Fruit fly (Drosophila melanogaster) Kc167 (cell line): Measurements from ENCODE around the gene GC2.

Experiments used
- Sin3A ChIP-seq: fragments of >200 bp; optimal IDR thresholded peaks from 2 replicates; lab custom pipeline; 2018; ENCODE audit warnings: missing external identifiers
- h ChIP-seq: fragments of >200 bp; optimal IDR thresholded peaks from 3 replicates; lab custom pipeline; 2018; ENCODE audit warnings: missing external identifiers
- insv ChIP-seq: fragments of >200 bp; optimal IDR thresholded peaks from 3 replicates; lab custom pipeline; 2018; ENCODE audit warnings: missing external identifiers
- psq ChIP-seq: fragments of >200 bp; optimal IDR thresholded peaks from 2 replicates; lab custom pipeline; 2017; ENCODE audit warnings: missing external identifiers

DNA sequence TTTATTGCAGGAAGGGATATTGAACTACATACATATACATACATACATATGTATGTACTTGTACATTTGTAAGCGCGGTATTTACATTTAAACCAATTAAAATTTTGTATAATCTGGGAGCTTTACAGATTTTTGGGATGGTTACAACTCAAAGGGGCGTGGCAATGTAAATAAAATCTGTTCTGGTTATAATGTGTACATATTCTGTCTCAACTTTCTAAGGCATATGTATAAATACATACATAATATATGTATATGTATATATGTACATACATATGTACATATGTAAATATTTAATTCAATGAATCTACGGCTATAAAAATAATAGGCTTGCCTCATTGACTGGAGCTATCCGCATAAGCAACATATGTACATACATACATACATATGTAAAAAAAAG is 14.1 kb upstream of the GC2 start:
- TF ChIP-seq psq (lab: Kevin White, UChicago) = no peak
- TF ChIP-seq Sin3A (lab: Kevin White, UChicago) = no peak
- TF ChIP-seq insv (lab: Kevin White, UChicago) = no peak
- TF ChIP-seq h (lab: Kevin White, UChicago) = no peak
